Worm (Caenorhabditis elegans) whole organism, L2 larva: ENCODE results near the gene ador-1.

Source experiments
- C34F6.9 ChIP-seq: fragments of 150-350 bp; optimal IDR thresholded peaks from 2 replicates; lab custom pipeline; 2014; ENCODE audit warnings: missing biosample characterization, missing genetic modification characterization
- F13H6.1 ChIP-seq: sonication (generic microtip); optimal IDR thresholded peaks from 2 replicates; lab custom pipeline; 2016; ENCODE audit warnings: missing genetic modification characterization, missing compliant biosample characterization
- R02D3.7 ChIP-seq: fragments of 150-350 bp; optimal IDR thresholded peaks from 2 replicates; lab custom pipeline; 2014; ENCODE audit warnings: missing biosample characterization, missing genetic modification characterization
- Y55F3AM.14 ChIP-seq: fragments of 200-800 bp; sonication (Bioruptor generic); optimal IDR thresholded peaks from 2 replicates; lab custom pipeline; 2018; ENCODE audit warnings: mild to moderate bottlenecking, missing genetic modification characterization, missing compliant biosample characterization
- ZK546.5 ChIP-seq: sonication (generic microtip); optimal IDR thresholded peaks from 2 replicates; lab custom pipeline; 2017; ENCODE audit warnings: missing biosample characterization, missing genetic modification characterization
- alr-1 ChIP-seq: fragments of 150-350 bp; optimal IDR thresholded peaks from 2 replicates; lab custom pipeline; 2014; ENCODE audit warnings: missing biosample characterization, missing genetic modification characterization
- ama-1 ChIP-seq: fragments of 150-350 bp; optimal IDR thresholded peaks from 2 replicates; lab custom pipeline; 2018; ENCODE audit warnings: inconsistent platforms
- ceh-16 ChIP-seq: fragments of 150-350 bp; optimal IDR thresholded peaks from 2 replicates; lab custom pipeline; 2014; ENCODE audit warnings: missing biosample characterization, missing genetic modification characterization
- ceh-82 ChIP-seq: fragments of 150-350 bp; optimal IDR thresholded peaks from 2 replicates; lab custom pipeline; 2014; ENCODE audit warnings: missing biosample characterization, missing genetic modification characterization
- crh-2 ChIP-seq: sonication (generic microtip); optimal IDR thresholded peaks from 2 replicates; lab custom pipeline; 2017; ENCODE audit warnings: missing biosample characterization, missing genetic modification characterization
- elt-1 ChIP-seq: fragments of 150-350 bp; optimal IDR thresholded peaks from 2 replicates; lab custom pipeline; 2014; ENCODE audit warnings: missing biosample characterization, missing genetic modification characterization
- fos-1 ChIP-seq: fragments of 150-350 bp; optimal IDR thresholded peaks from 2 replicates; lab custom pipeline; 2014; ENCODE audit warnings: missing biosample characterization, missing genetic modification characterization
- gmeb-1 ChIP-seq: fragments of 150-350 bp; optimal IDR thresholded peaks from 2 replicates; lab custom pipeline; 2014; ENCODE audit warnings: missing biosample characterization, missing genetic modification characterization
- lin-13 ChIP-seq: fragments of 150-350 bp; optimal IDR thresholded peaks from 2 replicates; lab custom pipeline; 2014; ENCODE audit warnings: missing biosample characterization, missing genetic modification reagents, missing genetic modification characterization
- lin-39 ChIP-seq: fragments of 150-350 bp; optimal IDR thresholded peaks from 2 replicates; lab custom pipeline; 2014; ENCODE audit warnings: missing biosample characterization, missing genetic modification reagents, missing genetic modification characterization
- lsy-2 ChIP-seq, 2 experiments: fragments of 150-350 bp in 1 of 2; sonication (generic microtip) in 1 of 2; optimal IDR thresholded peaks; 2 replicates each; lab custom pipeline; 2014 to 2017; ENCODE audit warnings: missing biosample characterization in 2 of 2, missing genetic modification characterization in 2 of 2
- mab-5 ChIP-seq: fragments of 150-350 bp; optimal IDR thresholded peaks from 2 replicates; lab custom pipeline; 2014; ENCODE audit warnings: missing biosample characterization, missing genetic modification characterization
- mbf-1 ChIP-seq: sonication (generic microtip); optimal IDR thresholded peaks from 2 replicates; lab custom pipeline; 2017; ENCODE audit warnings: missing biosample characterization, missing genetic modification characterization
- nhr-10 ChIP-seq: sonication (generic microtip); optimal IDR thresholded peaks from 2 replicates; lab custom pipeline; 2017; ENCODE audit warnings: missing biosample characterization, missing genetic modification characterization
- nhr-11 ChIP-seq: fragments of 150-350 bp; optimal IDR thresholded peaks from 2 replicates; lab custom pipeline; 2014; ENCODE audit warnings: missing biosample characterization, missing genetic modification characterization
- nhr-21 ChIP-seq: fragments of 150-350 bp; optimal IDR thresholded peaks from 2 replicates; lab custom pipeline; 2014; ENCODE audit warnings: missing biosample characterization, missing genetic modification characterization
- nhr-23 ChIP-seq: fragments of 150-350 bp; optimal IDR thresholded peaks from 2 replicates; lab custom pipeline; 2014; ENCODE audit warnings: missing biosample characterization, missing genetic modification reagents, missing genetic modification characterization
- nhr-237 ChIP-seq: fragments of 150-350 bp; optimal IDR thresholded peaks from 2 replicates; lab custom pipeline; 2014; ENCODE audit warnings: missing biosample characterization, missing genetic modification characterization
- nhr-25 ChIP-seq: fragments of 150-350 bp; sonication (generic microtip); optimal IDR thresholded peaks from 3 replicates; lab custom pipeline; 2014; ENCODE audit warnings: missing biosample characterization, missing genetic modification characterization
- sem-4 ChIP-seq: fragments of 150-350 bp; optimal IDR thresholded peaks from 2 replicates; lab custom pipeline; 2014; ENCODE audit warnings: missing biosample characterization, missing genetic modification reagents, missing genetic modification characterization
- sma-9 ChIP-seq, 2 experiments: fragments of 150-350 bp in 1 of 2; sonication (generic microtip) in 1 of 2; optimal IDR thresholded peaks; 2 replicates each; lab custom pipeline; 2014 to 2016; ENCODE audit warnings: missing genetic modification characterization in 2 of 2, mild to moderate bottlenecking in 1 of 2, missing biosample characterization in 1 of 2, missing compliant biosample characterization in 1 of 2, missing genetic modification reagents in 1 of 2, moderate library complexity in 1 of 2
- snpc-4 ChIP-seq: fragments of 150-350 bp; optimal IDR thresholded peaks from 2 replicates; lab custom pipeline; 2014; ENCODE audit warnings: missing biosample characterization, missing genetic modification characterization
- unc-55 ChIP-seq: fragments of 150-350 bp; sonication (generic microtip); optimal IDR thresholded peaks from 3 replicates; lab custom pipeline; 2014; ENCODE audit warnings: missing biosample characterization, missing genetic modification reagents, missing genetic modification characterization
- unc-62 ChIP-seq: fragments of 150-350 bp; optimal IDR thresholded peaks from 2 replicates; lab custom pipeline; 2014; ENCODE audit warnings: missing biosample characterization, missing genetic modification reagents, missing genetic modification characterization
- zag-1 ChIP-seq: fragments of 150-350 bp; optimal IDR thresholded peaks from 2 replicates; lab custom pipeline; 2014; ENCODE audit warnings: missing biosample characterization, missing genetic modification characterization
- ztf-1 ChIP-seq: fragments of 200-800 bp; sonication (Bioruptor generic); conservative IDR thresholded peaks from 2 replicates; pipeline ENCODE4 v1.3.6; 2022; ENCODE audit warnings: missing genetic modification characterization, missing compliant biosample characterization
- ztf-11 ChIP-seq: sonication (generic microtip); optimal IDR thresholded peaks from 2 replicates; lab custom pipeline; 2017; ENCODE audit warnings: missing biosample characterization, missing genetic modification characterization
- ztf-4 ChIP-seq: fragments of 150-350 bp; optimal IDR thresholded peaks from 2 replicates; lab custom pipeline; 2014; ENCODE audit warnings: missing biosample characterization, missing genetic modification characterization

Gene ador-1

DNA sequence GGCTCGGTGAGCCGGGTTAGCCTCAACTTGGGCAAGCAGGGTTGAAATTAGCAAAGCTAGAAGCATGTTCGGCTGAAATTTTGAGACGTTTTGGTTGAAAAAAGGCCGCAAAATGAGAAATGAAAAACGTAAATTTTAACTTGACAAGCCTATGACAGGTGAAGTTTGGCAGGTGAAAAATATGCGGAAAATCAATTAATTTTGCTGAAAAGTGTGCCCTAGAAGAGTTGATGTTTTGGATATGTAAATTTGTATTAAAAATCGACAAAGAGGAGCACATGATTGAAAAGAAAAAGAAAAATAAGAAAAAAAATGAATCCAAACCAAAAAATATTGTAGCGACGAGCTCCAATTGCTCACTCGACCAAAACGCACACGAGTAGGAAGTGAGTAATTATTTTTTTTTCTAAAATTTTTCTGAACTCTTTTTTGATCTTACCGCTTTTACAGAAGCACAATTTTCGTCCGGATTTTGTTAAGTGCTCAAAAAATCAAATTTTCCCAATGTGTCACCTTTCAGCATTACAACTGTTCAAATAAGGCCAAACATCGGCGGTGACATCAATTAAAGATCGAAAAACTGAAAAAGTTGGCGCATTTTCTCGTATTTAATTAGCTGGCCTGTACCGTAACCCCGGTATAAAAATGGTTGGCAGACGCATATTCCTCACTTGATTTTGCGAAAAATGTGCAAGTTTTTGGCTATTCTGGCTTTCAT, 31.4 kb downstream of the ador-1 start, which contains the start of the genes F15A4.5 and phat-8:
TSS of gene F15A4.5 (minus strand) at position 101 of the 718 bp plus-strand sequence.
TSS of gene phat-8 (plus strand) at position 668 of the 718 bp plus-strand sequence.
- TF ChIP-seq nhr-10 (no peak), nhr-25 (tag; lab: Kevin White, UChicago) (no peak), ztf-1 (no peak), ztf-11 (tag; lab: Kevin White, UChicago) (no peak), nhr-23 (tag; lab: Kevin White, UChicago) (no peak), ZK546.5 (tag; lab: Kevin White, UChicago) (no peak), fos-1 (no peak), R02D3.7 (tag; lab: Kevin White, UChicago) (no peak), sem-4 (tag; lab: Kevin White, UChicago) (no peak), C34F6.9 (no peak), elt-1 (tag; lab: Kevin White, UChicago) (no peak), lin-39 (tag; lab: Kevin White, UChicago) (no peak), ama-1 (lab: Kevin White, UChicago) (no peak), zag-1 (tag; lab: Kevin White, UChicago) (no peak), crh-2 (tag; lab: Kevin White, UChicago) (no peak)

DNA sequence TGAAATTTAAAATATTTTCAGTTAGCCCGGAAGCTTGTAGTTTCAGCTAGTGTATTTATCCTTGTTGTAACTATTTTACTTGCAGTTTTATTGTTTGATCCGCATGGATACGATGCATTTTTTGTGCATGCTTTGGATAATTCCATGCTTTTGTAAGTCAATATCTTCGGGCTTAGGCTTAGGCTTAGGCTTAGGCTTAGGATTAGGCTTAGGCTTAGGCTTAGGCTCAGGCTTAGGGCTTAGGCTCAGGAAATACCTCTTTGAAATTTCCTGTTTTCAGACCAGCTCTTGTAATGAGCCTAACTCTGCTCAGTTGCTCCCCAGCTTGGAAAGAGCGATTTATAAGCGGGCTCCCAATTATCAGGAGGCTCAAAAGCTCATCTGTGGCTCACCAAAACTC, 35.6 kb downstream of the ador-1 start, which contains the start of gene srg-16:
TSS of gene srg-16 (plus strand) at position 87 of the 400 bp plus-strand sequence.
- TF ChIP-seq unc-62 (GFP tag; lab: Kevin White, UChicago) (no peak), ceh-16 (tag; lab: Kevin White, UChicago) (no peak), nhr-21 (tag; lab: Kevin White, UChicago) (no peak), alr-1 (tag; lab: Kevin White, UChicago) (no peak), ZK546.5 (tag; lab: Kevin White, UChicago) (no peak), elt-1 (tag; lab: Kevin White, UChicago) (no peak), mbf-1 (no peak), F13H6.1 (tag; lab: Kevin White, UChicago) (no peak), lin-13 (no peak), R02D3.7 (tag; lab: Kevin White, UChicago) (no peak), lin-39 (tag; lab: Kevin White, UChicago) (no peak), ceh-82 (tag; lab: Kevin White, UChicago) (no peak), nhr-237 (no peak)

DNA sequence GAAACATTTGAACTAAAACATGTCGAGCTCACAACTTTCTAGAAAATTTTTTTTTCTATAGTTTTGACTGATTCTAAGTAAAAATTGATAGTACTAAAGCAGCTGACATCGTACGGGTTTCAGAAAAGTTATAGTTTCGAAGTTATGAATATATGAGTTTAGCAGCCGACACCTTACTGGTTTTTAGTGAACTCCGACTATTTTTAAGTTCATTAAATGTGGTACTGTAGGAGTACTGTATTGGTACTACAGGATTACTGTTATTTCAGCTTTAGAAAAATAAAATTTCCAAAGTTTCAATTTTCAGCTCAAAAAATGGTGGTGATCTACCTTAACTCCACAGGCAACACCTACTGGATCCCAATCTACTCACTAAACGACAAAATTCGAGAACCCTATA, 37.1 kb downstream of the ador-1 start, which contains the start of gene sre-37:
TSS of gene sre-37 (plus strand) at position 301 of the 400 bp plus-strand sequence.
- no peak for TF ChIP-seq nhr-23 (tag; lab: Kevin White, UChicago)
- no peak for TF ChIP-seq Y55F3AM.14 (GFP tag; lab: Kevin White, UChicago)
- no peak for TF ChIP-seq ztf-4
- no peak for TF ChIP-seq mab-5 (tag; lab: Kevin White, UChicago)
- TF ChIP-seq ceh-82 (tag; lab: Kevin White, UChicago), result no peak
- no peak for TF ChIP-seq nhr-237
- no peak for TF ChIP-seq snpc-4 (tag; lab: Kevin White, UChicago)
- TF ChIP-seq sma-9 (GFP tag; optimal IDR thresholded peaks at IDR 0.05; lab: Kevin White, UChicago), result no peak
- no peak for TF ChIP-seq sma-9 (tag; optimal IDR thresholded peaks at IDR 0.05; lab: Kevin White, UChicago)

- TF ChIP-seq gmeb-1 (tag; lab: Kevin White, UChicago), result no peak
- no peak for TF ChIP-seq snpc-4 (tag; lab: Kevin White, UChicago)
- no peak for TF ChIP-seq Y55F3AM.14 (GFP tag; lab: Kevin White, UChicago)
- TF ChIP-seq lin-13, result no peak
- no peak for TF ChIP-seq ceh-16 (tag; lab: Kevin White, UChicago)
- no peak for TF ChIP-seq ama-1 (lab: Kevin White, UChicago)
- no peak for TF ChIP-seq elt-1 (tag; lab: Kevin White, UChicago)
- TF ChIP-seq unc-55 (GFP tag; lab: Kevin White, UChicago), result no peak
- no peak for TF ChIP-seq lsy-2 (tag; optimal IDR thresholded peaks at IDR 0.05; lab: Kevin White, UChicago)
- no peak for TF ChIP-seq nhr-11
Observed at ce11 chrII:12462244-12462643, 40.4 kb downstream of the ador-1 start, which contains the start of gene F15A4.2. TSS of gene F15A4.2 (plus strand) at chrII:12462544.
